Worm (Caenorhabditis elegans) whole organism, L3 larva: ENCODE measurements around the gene B0554.5.

Experiments used
- R02D3.7 ChIP-seq: fragments of 150-350 bp; optimal IDR thresholded peaks from 2 replicates; lab custom pipeline; 2014; ENCODE audit warnings: missing biosample characterization, missing genetic modification characterization
- aly-2 ChIP-seq: fragments of 150-350 bp; optimal IDR thresholded peaks from 2 replicates; lab custom pipeline; 2014; ENCODE audit warnings: missing biosample characterization, missing genetic modification characterization
- ceh-28 ChIP-seq: fragments of 150-350 bp; optimal IDR thresholded peaks from 2 replicates; lab custom pipeline; 2014; ENCODE audit warnings: missing biosample characterization, missing genetic modification reagents, missing genetic modification characterization
- ceh-82 ChIP-seq: fragments of 150-350 bp; optimal IDR thresholded peaks from 2 replicates; lab custom pipeline; 2014; ENCODE audit warnings: missing biosample characterization, missing genetic modification characterization
- ceh-9 ChIP-seq: sonication (generic microtip); optimal IDR thresholded peaks from 2 replicates; lab custom pipeline; 2018; ENCODE audit warnings: missing biosample characterization, missing genetic modification characterization
- elt-3 ChIP-seq, 3 experiments: fragments of 150-350 bp in 1 of 3; sonication (generic microtip) in 2 of 3; optimal IDR thresholded peaks; 2 replicates in 2 of 3; 4 replicates in 1 of 3; lab custom pipeline; 2014 to 2017; ENCODE audit warnings: missing biosample characterization in 3 of 3, missing genetic modification characterization in 3 of 3
- mml-1 ChIP-seq: fragments of 150-350 bp; sonication (generic microtip); optimal IDR thresholded peaks from 3 replicates; lab custom pipeline; 2014; ENCODE audit warnings: missing biosample characterization, missing genetic modification characterization
- nhr-23 ChIP-seq: fragments of 150-350 bp; optimal IDR thresholded peaks from 2 replicates; lab custom pipeline; 2014; ENCODE audit warnings: missing biosample characterization, missing genetic modification reagents, missing genetic modification characterization
- nhr-237 ChIP-seq: fragments of 150-350 bp; optimal IDR thresholded peaks from 2 replicates; lab custom pipeline; 2014; ENCODE audit warnings: missing biosample characterization, missing genetic modification characterization
- nhr-28 ChIP-seq: fragments of 150-350 bp; optimal IDR thresholded peaks from 2 replicates; lab custom pipeline; 2014; ENCODE audit warnings: missing biosample characterization, missing genetic modification characterization
- nhr-77 ChIP-seq: fragments of 150-350 bp; optimal IDR thresholded peaks from 2 replicates; lab custom pipeline; 2014; ENCODE audit warnings: missing biosample characterization, missing genetic modification characterization
- pha-4 ChIP-seq: fragments of 150-350 bp; optimal IDR thresholded peaks from 2 replicates; lab custom pipeline; 2014; ENCODE audit warnings: missing biosample characterization, missing genetic modification reagents, missing genetic modification characterization

DNA sequence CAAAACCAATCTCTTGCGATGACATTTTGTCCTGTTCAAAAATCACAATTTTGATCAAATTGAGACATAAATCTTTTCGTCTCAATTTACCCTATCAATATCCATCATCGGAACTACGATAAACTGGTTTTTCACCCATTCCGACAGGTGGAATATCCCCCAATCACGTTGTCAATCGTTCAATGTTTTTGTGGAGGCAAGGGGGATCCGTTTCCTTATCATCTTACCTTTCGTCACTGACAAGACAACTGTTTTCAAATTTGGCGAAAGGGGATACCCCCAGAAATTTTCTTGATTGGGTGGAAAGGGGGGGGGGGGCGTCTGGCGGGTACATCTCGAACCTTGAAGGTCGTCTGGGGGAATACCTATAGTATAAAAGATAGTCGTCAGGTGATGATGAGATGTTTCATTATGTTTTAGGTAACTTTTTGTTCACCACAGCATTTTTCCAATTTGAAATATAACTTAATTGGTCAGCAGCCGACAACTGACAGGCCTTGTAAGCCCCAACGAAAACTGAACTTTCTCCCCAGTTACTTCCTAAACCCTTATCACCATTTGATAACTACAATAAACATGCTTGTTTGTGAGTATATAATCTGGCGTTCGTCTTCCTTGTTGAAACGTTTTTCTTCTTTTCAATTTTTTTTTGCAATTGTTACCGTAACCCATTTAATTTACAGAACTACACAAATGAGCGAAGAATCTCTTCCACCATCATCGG, 42.9 kb upstream of the B0554.5 start, which contains the start of gene ZK6.8:
- peak; percentile 27 for TF ChIP-seq ceh-28 (tag; lab: Kevin White, UChicago)
- TF ChIP-seq mml-1 (tag; lab: Kevin White, UChicago): no peak
- TF ChIP-seq nhr-77: no peak
- TF ChIP-seq nhr-23 (tag; lab: Kevin White, UChicago): peak; percentile 93
- TF ChIP-seq R02D3.7 (tag; lab: Kevin White, UChicago): peak; percentile 0
- no peak for TF ChIP-seq ceh-82 (tag; lab: Kevin White, UChicago)
- TF ChIP-seq nhr-28 (tag; lab: Kevin White, UChicago): no peak
- peak; percentile 64 to 72 (median 69) for TF ChIP-seq elt-3 (tag; optimal IDR thresholded peaks at IDR 0.05; lab: Kevin White, UChicago)
- TF ChIP-seq ceh-9 (tag; lab: Kevin White, UChicago): no peak
- no peak for TF ChIP-seq pha-4
- no peak for TF ChIP-seq aly-2 (tag; lab: Kevin White, UChicago)
- no peak for TF ChIP-seq nhr-237 (tag; lab: Kevin White, UChicago)
